Worm (Caenorhabditis elegans) whole organism, young adult: ENCODE data around the gene twk-16.

ENCODE experiments used
- B0035.1 ChIP-seq: sonication (generic microtip); optimal IDR thresholded peaks from 2 replicates; lab custom pipeline; 2016; ENCODE audit warnings: missing genetic modification characterization, mild to moderate bottlenecking, missing compliant biosample characterization, missing genotype, missing genetic modification reagents
- B0261.1 ChIP-seq: sonication (generic microtip); optimal IDR thresholded peaks from 2 replicates; lab custom pipeline; 2016; ENCODE audit warnings: mild to moderate bottlenecking, missing genetic modification characterization, moderate library complexity, missing compliant biosample characterization
- C06A6.2 ChIP-seq: fragments of 200-800 bp; sonication (Bioruptor generic); conservative IDR thresholded peaks from 2 replicates; pipeline ENCODE4 v1.3.6; 2022; ENCODE audit warnings: missing genetic modification characterization, missing compliant biosample characterization
- C17E4.6 ChIP-seq: fragments of 200-800 bp; sonication (Bioruptor generic); IDR thresholded peaks from 2 replicates; pipeline ENCODE4 v1.3.6; 2022; ENCODE audit warnings: missing genetic modification reagents, missing genetic modification characterization, missing compliant biosample characterization
- F22D6.2 ChIP-seq: sonication (generic microtip); optimal IDR thresholded peaks from 2 replicates; lab custom pipeline; 2016; ENCODE audit warnings: mild to moderate bottlenecking, missing genetic modification characterization, missing compliant biosample characterization
- F37B4.10 ChIP-seq: fragments of 200-800 bp; sonication (Bioruptor generic); IDR thresholded peaks from 2 replicates; pipeline ENCODE4 v1.3.6; 2022; ENCODE audit warnings: missing genetic modification characterization, missing compliant biosample characterization
- F49E8.2 ChIP-seq: sonication (generic microtip); optimal IDR thresholded peaks from 3 replicates; lab custom pipeline; 2017; ENCODE audit warnings: missing genetic modification characterization, mild to moderate bottlenecking, missing compliant biosample characterization, antibody characterized with exemption, moderate library complexity; ENCODE audit not compliant: insufficient read depth
- F52B5.7 ChIP-seq: sonication (generic microtip); optimal IDR thresholded peaks from 2 replicates; lab custom pipeline; 2016; ENCODE audit warnings: mild to moderate bottlenecking, missing genetic modification characterization, missing compliant biosample characterization
- F57A8.1 ChIP-seq: fragments of 200-800 bp; sonication (Bioruptor generic); optimal IDR thresholded peaks from 2 replicates; lab custom pipeline; 2018; ENCODE audit warnings: mild to moderate bottlenecking, missing genetic modification characterization, moderate library complexity, missing compliant biosample characterization
- K11D2.4 ChIP-seq: fragments of 200-800 bp; sonication (Bioruptor generic); IDR thresholded peaks from 2 replicates; pipeline ENCODE4 v1.3.6; 2022; ENCODE audit warnings: missing genetic modification reagents, missing genetic modification characterization, missing compliant biosample characterization
- T07F8.4 ChIP-seq: sonication (generic microtip); optimal IDR thresholded peaks from 2 replicates; lab custom pipeline; 2016; ENCODE audit warnings: mild to moderate bottlenecking, missing genetic modification characterization, moderate library complexity, missing compliant biosample characterization
- Y53F4B.3 ChIP-seq: fragments of 200-800 bp; sonication (Bioruptor generic); IDR thresholded peaks from 2 replicates; pipeline ENCODE4 v1.3.6; 2022; ENCODE audit warnings: missing genetic modification reagents, missing genetic modification characterization, missing compliant biosample characterization
- Y53G8AR.9 ChIP-seq: fragments of 200-800 bp; sonication (Bioruptor generic); conservative IDR thresholded peaks from 2 replicates; pipeline ENCODE4 v1.3.6; 2022; ENCODE audit warnings: missing genetic modification reagents, missing genetic modification characterization, missing compliant biosample characterization
- Y79H2A.3 ChIP-seq: fragments of 200-800 bp; sonication (Bioruptor generic); conservative IDR thresholded peaks from 2 replicates; pipeline ENCODE4 v1.3.6; 2022; ENCODE audit warnings: missing genetic modification reagents, missing genetic modification characterization, missing compliant biosample characterization
- ZK185.1 ChIP-seq: sonication (generic microtip); optimal IDR thresholded peaks from 2 replicates; lab custom pipeline; 2016; ENCODE audit warnings: mild to moderate bottlenecking, missing genetic modification characterization, missing compliant biosample characterization; ENCODE audit not compliant: poor library complexity, severe bottlenecking
- ama-1 ChIP-seq, 3 experiments: fragments of 150-350 bp in 1 of 3; sonication (generic microtip) in 2 of 3; optimal IDR thresholded peaks; 2 replicates each; lab custom pipeline; 2014 to 2018; ENCODE audit warnings: missing biosample characterization in 2 of 3, missing genetic modification characterization in 2 of 3, missing genetic modification reagents in 2 of 3
- aptf-2 ChIP-seq: fragments of 200-800 bp; sonication (Bioruptor generic); conservative IDR thresholded peaks from 2 replicates; pipeline ENCODE4 v1.3.6; 2022; ENCODE audit warnings: missing genetic modification reagents, missing genetic modification characterization, missing compliant biosample characterization
- athp-1 ChIP-seq: sonication (generic microtip); optimal IDR thresholded peaks from 2 replicates; lab custom pipeline; 2017; ENCODE audit warnings: mild to moderate bottlenecking, missing genetic modification characterization, missing compliant biosample characterization
- attf-6 ChIP-seq: fragments of 200-800 bp; sonication (Bioruptor generic); IDR thresholded peaks from 2 replicates; pipeline ENCODE4 v1.3.6; 2022; ENCODE audit warnings: missing genetic modification reagents, missing genetic modification characterization, missing compliant biosample characterization
- ceh-27 ChIP-seq: fragments of 200-800 bp; sonication (Bioruptor generic); optimal IDR thresholded peaks from 2 replicates; lab custom pipeline; 2018; ENCODE audit warnings: mild to moderate bottlenecking, missing genetic modification characterization, moderate library complexity, missing compliant biosample characterization
- ceh-40 ChIP-seq: fragments of 200-800 bp; sonication (Bioruptor generic); IDR thresholded peaks from 2 replicates; pipeline ENCODE4 v1.3.6; 2022; ENCODE audit warnings: missing genetic modification characterization, missing compliant biosample characterization
- dox-1 ChIP-seq: fragments of 200-800 bp; sonication (Bioruptor generic); IDR thresholded peaks from 2 replicates; pipeline ENCODE4 v1.3.6; 2022; ENCODE audit warnings: missing genetic modification reagents, missing genetic modification characterization, missing compliant biosample characterization
- egrh-3 ChIP-seq: fragments of 200-800 bp; sonication (Bioruptor generic); IDR thresholded peaks from 2 replicates; pipeline ENCODE4 v1.3.6; 2022; ENCODE audit warnings: missing genetic modification reagents, missing genetic modification characterization, missing compliant biosample characterization
- fkh-3 ChIP-seq: sonication (generic microtip); optimal IDR thresholded peaks from 2 replicates; lab custom pipeline; 2016; ENCODE audit warnings: mild to moderate bottlenecking, missing genetic modification characterization, missing compliant biosample characterization
- him-1 ChIP-seq: sonication (generic microtip); optimal IDR thresholded peaks from 2 replicates; lab custom pipeline; 2016; ENCODE audit warnings: missing genotype, missing genetic modification reagents, missing genetic modification characterization, missing compliant biosample characterization
- hlh-12 ChIP-seq: sonication (generic microtip); optimal IDR thresholded peaks from 2 replicates; lab custom pipeline; 2016; ENCODE audit warnings: missing genetic modification characterization, missing compliant biosample characterization
- hrde-1 ChIP-seq: sonication (generic microtip); optimal IDR thresholded peaks from 2 replicates; lab custom pipeline; 2016; ENCODE audit warnings: missing genetic modification characterization, mild to moderate bottlenecking, missing compliant biosample characterization, moderate library complexity, missing genotype, missing genetic modification reagents, borderline replicate concordance
- hsf-1 ChIP-seq: fragments of 200-800 bp; sonication (Bioruptor generic); IDR thresholded peaks from 2 replicates; pipeline ENCODE4 v1.3.6; 2022; ENCODE audit warnings: missing genetic modification reagents, missing genetic modification characterization, missing compliant biosample characterization
- lag-1 ChIP-seq: fragments of 200-800 bp; sonication (Bioruptor generic); IDR thresholded peaks from 2 replicates; pipeline ENCODE4 v1.3.6; 2022; ENCODE audit warnings: missing genetic modification reagents, missing genetic modification characterization, missing compliant biosample characterization
- lin-35 ChIP-seq, 3 experiments: fragments of 150-350 bp in 2 of 3; sonication (generic microtip) in 1 of 3; optimal IDR thresholded peaks; 2 replicates each; lab custom pipeline; 2014 to 2018; ENCODE audit warnings: missing biosample characterization in 3 of 3, missing genetic modification characterization in 3 of 3, missing genetic modification reagents in 3 of 3
- lin-40 ChIP-seq: sonication (generic microtip); optimal IDR thresholded peaks from 2 replicates; lab custom pipeline; 2016; ENCODE audit warnings: missing genetic modification characterization, mild to moderate bottlenecking, missing compliant biosample characterization, missing genotype, missing genetic modification reagents
- lsy-27 ChIP-seq: sonication (generic microtip); optimal IDR thresholded peaks from 2 replicates; lab custom pipeline; 2017; ENCODE audit warnings: missing genetic modification characterization, mild to moderate bottlenecking, missing compliant biosample characterization, antibody characterized with exemption, missing genotype, borderline replicate concordance; ENCODE audit not compliant: insufficient read depth
- madf-10 ChIP-seq: sonication (generic microtip); optimal IDR thresholded peaks from 2 replicates; lab custom pipeline; 2016; ENCODE audit warnings: mild to moderate bottlenecking, missing genetic modification characterization, missing compliant biosample characterization
- madf-3 ChIP-seq: fragments of 200-800 bp; sonication (Bioruptor generic); IDR thresholded peaks from 2 replicates; pipeline ENCODE4 v1.3.6; 2022; ENCODE audit warnings: missing genetic modification reagents, missing genetic modification characterization, missing compliant biosample characterization
- nfya-2 ChIP-seq: fragments of 200-800 bp; sonication (Bioruptor generic); IDR thresholded peaks from 2 replicates; pipeline ENCODE4 v1.3.6; 2022; ENCODE audit warnings: missing genetic modification reagents, missing genetic modification characterization, missing compliant biosample characterization
- nhr-179 ChIP-seq: sonication (generic microtip); optimal IDR thresholded peaks from 2 replicates; lab custom pipeline; 2016; ENCODE audit warnings: mild to moderate bottlenecking, missing genetic modification characterization, missing compliant biosample characterization
- nhr-90 ChIP-seq: sonication (generic microtip); optimal IDR thresholded peaks from 2 replicates; lab custom pipeline; 2016; ENCODE audit warnings: missing genotype, mild to moderate bottlenecking, missing genetic modification characterization, missing compliant biosample characterization
- pbrm-1 ChIP-seq: fragments of 200-800 bp; sonication (Bioruptor generic); IDR thresholded peaks from 2 replicates; pipeline ENCODE4 v1.3.6; 2022; ENCODE audit warnings: missing genetic modification reagents, missing genetic modification characterization, missing compliant biosample characterization
- pha-4 ChIP-seq: fragments of 150-350 bp; sonication (generic microtip); optimal IDR thresholded peaks from 2 replicates; lab custom pipeline; 2014; ENCODE audit warnings: missing biosample characterization, missing genetic modification reagents, missing genetic modification characterization
- snpc-1.1 ChIP-seq: sonication (generic microtip); optimal IDR thresholded peaks from 2 replicates; lab custom pipeline; 2017; ENCODE audit warnings: missing genetic modification characterization, mild to moderate bottlenecking, missing compliant biosample characterization, antibody characterized with exemption, moderate library complexity, missing genotype, missing genetic modification reagents; ENCODE audit not compliant: insufficient read depth
- snpc-3.4 ChIP-seq: sonication (generic microtip); optimal IDR thresholded peaks from 2 replicates; lab custom pipeline; 2017; ENCODE audit warnings: missing genetic modification characterization, mild to moderate bottlenecking, missing compliant biosample characterization, antibody characterized with exemption, moderate library complexity, missing genotype, missing genetic modification reagents
- snpc-4 ChIP-seq, 5 experiments: fragments of 150-350 bp in 1 of 5; sonication (generic microtip) in 4 of 5; optimal IDR thresholded peaks; 2 replicates each; lab custom pipeline; 2014 to 2018; ENCODE audit warnings: missing genetic modification characterization in 5 of 5, missing biosample characterization in 3 of 5, antibody characterized with exemption in 2 of 5, mild to moderate bottlenecking in 2 of 5, missing compliant biosample characterization in 2 of 5, missing genotype in 2 of 5, moderate library complexity in 2 of 5, missing genetic modification reagents in 1 of 5
- zfh-2 ChIP-seq: fragments of 200-800 bp; sonication (Bioruptor generic); conservative IDR thresholded peaks from 2 replicates; pipeline ENCODE4 v1.3.6; 2022; ENCODE audit warnings: missing genetic modification reagents, missing genetic modification characterization, missing compliant biosample characterization
- zim-3 ChIP-seq: sonication (generic microtip); optimal IDR thresholded peaks from 2 replicates; lab custom pipeline; 2017; ENCODE audit warnings: mild to moderate bottlenecking, missing genetic modification characterization, moderate library complexity, missing compliant biosample characterization
- ztf-28 ChIP-seq: fragments of 200-800 bp; sonication (Bioruptor generic); IDR thresholded peaks from 2 replicates; pipeline ENCODE4 v1.3.6; 2022; ENCODE audit warnings: missing genetic modification reagents, missing genetic modification characterization, missing compliant biosample characterization
- ztf-3 ChIP-seq: fragments of 200-800 bp; sonication (Bioruptor generic); optimal IDR thresholded peaks from 2 replicates; lab custom pipeline; 2018; ENCODE audit warnings: mild to moderate bottlenecking, missing genetic modification characterization, missing compliant biosample characterization
- ztf-6 ChIP-seq: fragments of 200-800 bp; sonication (Bioruptor generic); IDR thresholded peaks from 2 replicates; pipeline ENCODE4 v1.3.6; 2022; ENCODE audit warnings: missing genetic modification reagents, missing genetic modification characterization, missing compliant biosample characterization

Gene twk-16

DNA sequence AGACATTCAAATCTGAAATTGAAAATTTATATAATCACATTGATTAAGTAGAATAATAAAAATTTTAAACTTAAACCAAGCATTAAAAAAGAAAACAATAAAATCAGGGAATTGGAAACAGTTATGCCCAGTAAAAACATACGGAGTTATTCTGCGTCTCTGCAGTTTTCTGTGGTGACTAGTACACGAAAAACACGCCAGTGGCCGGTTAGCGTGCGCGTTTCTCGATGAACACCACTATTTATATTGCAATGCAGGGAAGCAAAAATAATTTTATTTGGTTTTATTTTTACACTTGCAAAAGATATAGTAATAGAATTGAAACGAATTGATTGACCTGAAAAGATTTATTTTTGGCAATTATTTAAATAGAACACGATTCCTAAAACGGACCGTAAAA, 18.9 kb downstream of the twk-16 start, which contains the start of gene sec-3 (continued):
- no peak for TF ChIP-seq C17E4.6 (GFP tag; lab: Robert Waterston, UW)
- TF ChIP-seq B0035.1 (tag; lab: Kevin White, UChicago) = no peak
- TF ChIP-seq Y53G8AR.9 (GFP tag; lab: Robert Waterston, UW) = peak; percentile 79; the same call in 1 of the 2 replicates
- TF ChIP-seq fkh-3 (tag; lab: Kevin White, UChicago) = no peak
- peak; percentile 31 for TF ChIP-seq nhr-90 (tag; lab: Kevin White, UChicago)
- no peak for TF ChIP-seq snpc-1.1 (tag; lab: Kevin White, UChicago)
- TF ChIP-seq aptf-2 (GFP tag; lab: Robert Waterston, UW) = no peak
- no peak for TF ChIP-seq lsy-27 (tag; lab: Kevin White, UChicago)
- TF ChIP-seq C06A6.2 (GFP tag; lab: Robert Waterston, UW) = peak; percentile 28; the same call in 1 of the 2 replicates
- TF ChIP-seq madf-3 (GFP tag; lab: Robert Waterston, UW) = no peak
- peak; percentile 77; the same call in 1 of the 2 replicates for TF ChIP-seq K11D2.4 (GFP tag; lab: Robert Waterston, UW)
- peak; percentile 69 for TF ChIP-seq pha-4 (tag; lab: Kevin White, UChicago)
- TF ChIP-seq nfya-2 = no peak
- TF ChIP-seq pbrm-1 (GFP tag; lab: Robert Waterston, UW) = peak; percentile 81
- TF ChIP-seq ztf-28 (GFP tag; lab: Robert Waterston, UW) = no peak
- TF ChIP-seq athp-1 (tag; lab: Kevin White, UChicago) = no peak
- no peak for TF ChIP-seq lag-1 (GFP tag; lab: Robert Waterston, UW)
- TF ChIP-seq ZK185.1 (tag; lab: Kevin White, UChicago) = peak; percentile 74
- TF ChIP-seq nhr-179 = no peak
- TF ChIP-seq ztf-3 (GFP tag; lab: Kevin White, UChicago) = no peak
- TF ChIP-seq egrh-3 (GFP tag; lab: Robert Waterston, UW) = no peak
- no peak for TF ChIP-seq Y53F4B.3 (GFP tag; lab: Robert Waterston, UW)
- TF ChIP-seq B0261.1 (tag; lab: Kevin White, UChicago) = no peak
- TF ChIP-seq snpc-3.4 = peak; percentile 9
- no peak for TF ChIP-seq ceh-40 (GFP tag; lab: Robert Waterston, UW)
- no peak for TF ChIP-seq F52B5.7
- TF ChIP-seq zim-3 = no peak
- no peak for TF ChIP-seq hsf-1
- peak; percentile 42 for TF ChIP-seq F22D6.2 (tag; lab: Kevin White, UChicago)
- TF ChIP-seq lin-35 (GFP tag; optimal IDR thresholded peaks at IDR 0.05; lab: Kevin White, UChicago) = peak in 1 of 3 experiments; percentile 85
- TF ChIP-seq hrde-1 (tag; lab: Kevin White, UChicago) = no peak
- TF ChIP-seq lin-40 (tag; lab: Kevin White, UChicago) = peak; percentile 88
- peak; percentile 86 for TF ChIP-seq dox-1
- TF ChIP-seq ama-1 (optimal IDR thresholded peaks at IDR 0.05; lab: Kevin White, UChicago) = no peak
- TF ChIP-seq ama-1 (GFP tag; optimal IDR thresholded peaks at IDR 0.05; lab: Kevin White, UChicago) = no peak
- TF ChIP-seq F57A8.1 (GFP tag; lab: Kevin White, UChicago) = no peak
- no peak for TF ChIP-seq Y79H2A.3 (GFP tag; lab: Robert Waterston, UW)
- TF ChIP-seq madf-10 (tag; lab: Kevin White, UChicago) = peak; percentile 52
- no peak for TF ChIP-seq T07F8.4 (tag; lab: Kevin White, UChicago)
- no peak for TF ChIP-seq ztf-6 (GFP tag; lab: Robert Waterston, UW)
- TF ChIP-seq hlh-12 (tag; lab: Kevin White, UChicago) = no peak
- no peak for TF ChIP-seq attf-6 (GFP tag; lab: Robert Waterston, UW)
- TF ChIP-seq ceh-27 (GFP tag; lab: Kevin White, UChicago) = peak; percentile 21
- no peak for TF ChIP-seq him-1 (tag; lab: Kevin White, UChicago)
- no peak for TF ChIP-seq F37B4.10 (GFP tag; lab: Robert Waterston, UW)
- no peak for TF ChIP-seq F49E8.2
- TF ChIP-seq snpc-4 (GFP tag; optimal IDR thresholded peaks at IDR 0.05; lab: Kevin White, UChicago) = no peak
- peak in 3 of 4 experiments; percentile 47 to 72 (median 65) for TF ChIP-seq snpc-4 (tag; optimal IDR thresholded peaks at IDR 0.05; lab: Kevin White, UChicago)
- TF ChIP-seq zfh-2 (GFP tag; lab: Robert Waterston, UW) = 0 out of 2 replicates have a peak, but pooled peaks have one; percentile 34
